Worm (Caenorhabditis elegans) whole organism, L4/young adult: ENCODE results near the gene C01G12.9.

Source experiments
- W03F9.2 ChIP-seq: fragments of 150-350 bp; optimal IDR thresholded peaks from 2 replicates; lab custom pipeline; 2014; ENCODE audit warnings: missing biosample characterization, missing genetic modification characterization
- dao-5 ChIP-seq: sonication (generic microtip); optimal IDR thresholded peaks from 2 replicates; lab custom pipeline; 2016; ENCODE audit warnings: missing genotype, missing genetic modification characterization, moderate library complexity, missing compliant biosample characterization
- him-1 ChIP-seq: sonication (generic microtip); optimal IDR thresholded peaks from 2 replicates; lab custom pipeline; 2016; ENCODE audit warnings: missing genotype, missing genetic modification reagents, missing genetic modification characterization, missing compliant biosample characterization

ce11 chrII:14609297-14609937 is 30.6 kb downstream of the C01G12.9 start:
- TF ChIP-seq him-1 (tag; lab: Kevin White, UChicago) (no peak), dao-5 (tag; lab: Kevin White, UChicago) (no peak), W03F9.2 (tag; lab: Kevin White, UChicago) (no peak)
